Worm (Caenorhabditis elegans): ENCODE results near the gene del-2.
"Not testable (repeated sequence)": the region's sequence is repeated elsewhere in the genome, so short reads cannot be mapped to it uniquely, and the experiment has no call there.

del-2 gene

DNA sequence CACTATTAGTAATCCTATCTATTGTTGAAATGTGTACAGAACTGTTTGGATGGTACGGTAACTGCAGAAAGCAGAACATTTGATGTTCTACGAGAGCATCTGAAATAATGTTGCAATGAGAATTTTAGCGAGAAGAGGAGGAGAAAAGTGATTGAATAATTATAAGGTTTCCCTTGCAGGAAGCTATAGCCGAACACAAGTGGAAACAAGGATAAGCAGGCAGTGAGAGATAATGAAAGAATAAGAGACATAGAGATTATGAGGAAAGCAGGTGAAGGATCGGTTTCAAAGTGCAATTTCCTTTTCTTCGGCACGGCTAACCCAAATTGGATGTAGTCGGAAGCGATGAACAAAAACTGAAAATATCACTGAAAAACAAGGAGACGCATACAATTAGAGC lies at the start of gene del-2:
del-2 (minus strand) TSS at position 101 of the 400 bp plus-strand sequence.
- TF ChIP-seq W03F9.2 (tag; optimal IDR thresholded peaks at IDR 0.05) (no peak), dao-5 (tag; optimal IDR thresholded peaks at IDR 0.05) (no peak), him-1 (tag; optimal IDR thresholded peaks at IDR 0.05) (no peak)

DNA sequence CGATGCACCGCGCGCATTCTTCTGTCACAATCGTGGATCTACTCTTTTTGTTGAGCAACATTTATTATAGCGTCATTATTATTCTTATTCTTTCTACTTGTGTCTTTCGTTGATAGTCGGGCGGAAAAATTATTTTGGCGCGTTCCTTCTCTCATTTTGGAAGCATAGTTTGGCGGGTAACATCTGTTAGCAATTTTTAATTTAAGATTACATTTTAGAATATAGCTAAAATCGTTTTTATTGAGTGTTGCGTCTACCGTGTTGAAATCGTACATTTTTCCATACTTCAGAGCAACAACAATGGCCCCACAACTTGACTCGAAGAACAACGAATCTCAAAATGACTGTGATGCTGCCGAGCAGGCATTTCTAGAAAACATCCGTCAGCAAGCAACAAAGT lies 48.8 kb upstream of the del-2 start, which contains the start of gene sdz-36:
sdz-36 (plus strand) TSS at position 301 of the 400 bp plus-strand sequence.
- TF ChIP-seq him-1 (tag; optimal IDR thresholded peaks at IDR 0.05) (no peak), dao-5 (tag; optimal IDR thresholded peaks at IDR 0.05) (no peak), W03F9.2 (tag; optimal IDR thresholded peaks at IDR 0.05) (no peak)

DNA sequence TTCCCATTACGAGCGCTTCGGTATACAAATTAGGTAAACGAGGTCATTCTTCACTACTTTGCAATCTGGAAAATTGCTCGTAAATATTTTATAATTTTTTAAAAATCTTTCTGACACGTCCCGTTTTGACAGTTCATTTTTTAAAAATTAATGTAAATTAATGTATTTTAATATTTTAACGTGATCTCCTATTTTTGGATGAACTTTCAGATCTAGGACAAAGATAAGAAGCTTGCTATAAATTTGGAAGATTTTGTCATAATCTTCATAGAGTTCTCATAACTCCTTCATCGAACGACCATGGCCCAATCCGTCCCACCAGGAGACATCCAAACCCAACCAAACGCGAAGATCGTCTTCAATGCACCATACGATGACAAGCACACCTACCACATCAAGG lies 46.9 kb upstream of the del-2 start, which contains the start of gene msp-76:
msp-76 (plus strand) TSS at position 301 of the 400 bp plus-strand sequence.
- not testable (repeated sequence) for TF ChIP-seq W03F9.2, him-1, dao-5 (tag; optimal IDR thresholded peaks at IDR 0.05)

DNA sequence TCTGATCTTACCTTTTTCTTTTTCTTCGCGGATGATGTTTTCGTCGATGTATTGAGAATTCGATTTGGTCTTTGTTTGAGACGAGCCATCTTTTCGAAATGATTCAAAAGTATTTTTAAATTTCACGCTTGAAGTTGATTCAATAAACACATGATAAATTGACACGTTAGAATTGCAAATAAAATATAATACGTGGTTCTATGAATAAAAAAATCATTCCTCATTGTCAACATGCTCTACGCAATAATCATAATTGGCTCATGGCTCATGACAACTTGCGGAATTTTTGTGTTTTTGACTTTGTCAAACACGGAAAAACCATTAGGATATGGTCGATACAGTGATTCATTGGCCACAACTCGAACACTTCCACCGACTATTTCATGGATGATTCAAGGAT lies 41.6 kb upstream of the del-2 start, which contains the start of the genes htas-1 and ZK1251.3:
htas-1 (minus strand) TSS at position 101 of the 400 bp plus-strand sequence.
ZK1251.3 (plus strand) TSS at position 226 of the 400 bp plus-strand sequence.
- TF ChIP-seq W03F9.2 (tag; optimal IDR thresholded peaks at IDR 0.05) (no peak), dao-5 (tag; optimal IDR thresholded peaks at IDR 0.05) (no peak)

DNA sequence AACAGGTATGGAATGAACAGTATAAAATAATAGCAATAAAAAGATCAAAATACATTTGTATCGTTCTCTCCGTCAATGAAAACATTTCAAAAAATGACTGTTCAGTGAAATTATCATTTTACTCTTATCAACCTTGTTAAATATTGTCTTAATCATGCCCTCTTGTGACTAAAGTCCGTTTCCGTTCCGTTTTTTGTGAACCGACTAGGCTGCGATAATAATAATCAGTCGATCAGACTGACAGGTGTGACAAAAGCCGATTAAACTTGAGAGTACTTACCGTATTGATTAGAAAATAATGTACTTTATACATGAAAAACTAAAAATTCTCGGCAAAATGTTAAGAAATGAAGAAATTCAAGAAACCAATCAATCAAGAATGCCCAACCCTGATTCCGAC lies 40.7 kb upstream of the del-2 start, which contains the start of gene ins-7:
ins-7 (minus strand) TSS at position 332 of the 400 bp plus-strand sequence.
- TF ChIP-seq dao-5 (tag; optimal IDR thresholded peaks at IDR 0.05) (no peak), W03F9.2 (tag; optimal IDR thresholded peaks at IDR 0.05) (no peak), him-1 (tag; optimal IDR thresholded peaks at IDR 0.05) (no peak)

DNA sequence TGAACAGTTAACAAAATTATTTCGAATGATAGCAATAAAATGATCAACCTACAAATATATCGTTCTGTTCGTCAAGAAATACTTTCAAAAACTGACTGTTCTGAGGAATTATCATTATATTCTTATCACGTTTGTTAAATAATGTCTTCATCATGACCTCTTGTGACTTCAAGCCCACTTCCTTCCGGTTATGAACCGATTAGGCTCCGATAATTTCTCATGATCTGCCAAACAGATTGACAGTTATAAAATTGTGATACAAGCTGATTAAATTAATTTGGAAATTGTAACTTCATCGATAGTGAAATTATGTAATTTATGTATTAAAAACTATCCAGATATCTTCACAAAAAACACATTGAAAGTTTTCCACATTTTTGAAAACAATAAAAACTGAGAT lies 39.0 kb upstream of the del-2 start, which contains the start of gene ins-8:
ins-8 (minus strand) TSS at position 101 of the 400 bp plus-strand sequence.
- no peak for TF ChIP-seq dao-5 (tag; optimal IDR thresholded peaks at IDR 0.05)
- no peak for TF ChIP-seq W03F9.2 (tag; optimal IDR thresholded peaks at IDR 0.05)
- TF ChIP-seq him-1 (tag; optimal IDR thresholded peaks at IDR 0.05): no peak

DNA sequence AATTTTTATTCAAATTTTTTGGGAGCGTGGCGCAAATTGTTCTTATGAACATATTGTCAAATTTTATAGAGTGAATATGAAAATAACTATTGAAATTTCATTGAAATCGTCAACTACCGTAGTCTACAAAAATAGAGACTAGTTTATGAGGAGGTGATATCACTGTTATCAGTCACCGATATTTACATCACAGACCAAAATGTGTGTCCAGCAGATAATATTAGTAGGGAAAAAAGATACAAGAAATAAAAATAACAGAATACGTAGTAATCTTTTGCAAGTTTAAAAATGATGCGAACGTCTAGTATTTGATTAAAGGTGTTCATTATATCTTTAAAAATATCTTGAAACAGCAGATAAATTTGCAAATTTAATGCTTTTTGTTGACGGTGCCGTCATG lies 37.5 kb upstream of the del-2 start:
- no peak for TF ChIP-seq him-1 (tag; optimal IDR thresholded peaks at IDR 0.05)
- TF ChIP-seq dao-5 (tag; optimal IDR thresholded peaks at IDR 0.05): no peak
- TF ChIP-seq W03F9.2 (tag; optimal IDR thresholded peaks at IDR 0.05): no peak

DNA sequence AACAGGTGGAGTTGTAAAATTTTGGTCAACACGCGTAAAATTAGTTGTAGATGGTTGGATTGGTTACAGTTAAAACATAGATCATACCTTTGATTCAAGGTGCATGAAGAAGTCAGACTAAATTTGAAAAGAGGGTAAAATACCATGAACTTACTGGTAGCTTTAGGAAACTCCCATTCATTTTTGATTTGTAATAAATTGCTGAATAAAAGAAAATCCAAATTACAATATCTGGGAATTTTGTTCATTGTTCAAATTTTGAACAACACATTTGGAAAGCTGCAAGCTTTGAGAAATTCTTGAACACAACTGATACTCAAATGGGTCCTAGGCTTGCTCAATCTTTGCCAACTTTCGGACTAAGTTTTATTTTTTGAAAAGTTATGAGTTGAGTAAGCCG lies 36.2 kb upstream of the del-2 start:
- no peak for TF ChIP-seq W03F9.2 (tag; optimal IDR thresholded peaks at IDR 0.05)
- TF ChIP-seq him-1 (tag; optimal IDR thresholded peaks at IDR 0.05): no peak
- TF ChIP-seq dao-5 (tag; optimal IDR thresholded peaks at IDR 0.05): no peak

DNA sequence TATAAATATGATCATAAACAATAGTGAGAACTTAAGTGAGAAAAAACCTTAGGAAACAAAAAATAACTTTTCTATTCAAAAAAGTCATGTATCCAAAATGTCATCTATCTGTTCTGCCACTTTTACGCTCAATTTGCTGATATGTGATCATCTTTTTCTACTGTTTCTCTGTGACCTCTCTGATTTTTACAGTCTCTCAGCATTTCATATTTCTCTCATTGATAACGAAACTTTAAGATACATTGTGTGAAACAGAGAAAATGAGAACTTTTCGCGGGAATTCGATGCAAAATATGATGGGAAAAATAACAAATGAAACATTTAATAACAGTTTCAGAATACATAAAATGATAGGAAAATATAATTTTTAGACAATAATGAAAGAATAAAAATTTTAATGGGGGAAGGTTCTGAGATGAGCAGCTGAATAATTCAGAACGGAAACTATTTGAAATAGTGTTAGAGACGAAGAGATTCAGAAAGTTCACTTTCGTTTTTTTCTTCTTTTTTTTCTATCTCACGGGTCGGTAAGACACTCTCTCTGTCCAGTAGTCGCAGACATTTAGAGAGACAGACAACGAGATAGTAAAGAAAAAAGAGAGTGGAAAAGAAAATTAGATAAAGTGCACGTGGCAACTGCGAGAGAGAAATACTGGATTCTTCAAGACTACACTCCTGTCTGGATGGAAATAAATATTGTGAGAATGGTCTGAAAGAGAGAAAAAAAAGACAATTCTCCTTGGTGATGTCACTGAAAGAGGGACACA lies 35.6 kb upstream of the del-2 start:
- peak; percentile 49 for TF ChIP-seq W03F9.2 (tag; optimal IDR thresholded peaks at IDR 0.05)
- TF ChIP-seq dao-5 (tag; optimal IDR thresholded peaks at IDR 0.05): no peak
- TF ChIP-seq him-1 (tag; optimal IDR thresholded peaks at IDR 0.05): peak; percentile 1

DNA sequence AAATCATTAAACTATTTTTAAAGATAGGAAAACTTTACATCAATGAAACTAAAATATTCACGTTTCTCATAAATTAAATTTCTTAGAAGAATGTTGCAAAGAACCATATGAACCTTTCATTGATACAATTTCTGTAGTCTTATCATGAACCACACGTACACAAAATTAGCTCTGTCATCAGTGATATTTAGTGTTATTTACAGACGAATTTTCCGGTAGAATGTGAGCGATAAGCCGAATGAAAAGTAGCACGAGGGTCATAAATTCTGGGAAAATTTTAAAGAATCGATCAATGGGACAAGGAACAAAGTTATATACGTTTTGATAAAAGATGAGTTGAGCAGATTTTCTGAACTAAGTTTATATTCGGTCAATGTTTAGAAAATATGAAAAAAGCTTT lies 34.7 kb upstream of the del-2 start:
- no peak for TF ChIP-seq W03F9.2 (tag; optimal IDR thresholded peaks at IDR 0.05)

DNA sequence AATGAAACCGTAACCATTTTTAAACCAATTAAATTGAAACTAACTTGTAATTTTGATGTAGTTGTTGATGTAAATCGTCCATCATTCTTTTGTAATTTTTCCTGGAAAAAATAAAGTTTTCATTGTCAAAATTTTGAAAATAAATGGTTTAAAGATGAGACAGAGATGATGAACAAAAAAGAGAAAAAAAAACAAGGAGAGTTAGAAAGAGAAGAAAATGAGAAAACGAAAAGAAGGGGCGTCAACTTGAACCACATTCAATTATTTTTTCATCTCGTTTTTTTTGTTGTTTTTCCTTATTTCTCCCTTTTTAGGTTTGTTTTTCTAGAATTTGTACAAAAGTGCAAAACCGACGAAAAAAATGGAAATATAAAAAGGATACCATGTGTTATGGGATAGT lies 33.7 kb upstream of the del-2 start, which contains the start of gene nhr-34:
nhr-34 (minus strand) TSS at position 101 of the 400 bp plus-strand sequence.
- TF ChIP-seq him-1 (tag; optimal IDR thresholded peaks at IDR 0.05) (no peak), dao-5 (tag; optimal IDR thresholded peaks at IDR 0.05) (no peak), W03F9.2 (tag; optimal IDR thresholded peaks at IDR 0.05) (no peak)

DNA sequence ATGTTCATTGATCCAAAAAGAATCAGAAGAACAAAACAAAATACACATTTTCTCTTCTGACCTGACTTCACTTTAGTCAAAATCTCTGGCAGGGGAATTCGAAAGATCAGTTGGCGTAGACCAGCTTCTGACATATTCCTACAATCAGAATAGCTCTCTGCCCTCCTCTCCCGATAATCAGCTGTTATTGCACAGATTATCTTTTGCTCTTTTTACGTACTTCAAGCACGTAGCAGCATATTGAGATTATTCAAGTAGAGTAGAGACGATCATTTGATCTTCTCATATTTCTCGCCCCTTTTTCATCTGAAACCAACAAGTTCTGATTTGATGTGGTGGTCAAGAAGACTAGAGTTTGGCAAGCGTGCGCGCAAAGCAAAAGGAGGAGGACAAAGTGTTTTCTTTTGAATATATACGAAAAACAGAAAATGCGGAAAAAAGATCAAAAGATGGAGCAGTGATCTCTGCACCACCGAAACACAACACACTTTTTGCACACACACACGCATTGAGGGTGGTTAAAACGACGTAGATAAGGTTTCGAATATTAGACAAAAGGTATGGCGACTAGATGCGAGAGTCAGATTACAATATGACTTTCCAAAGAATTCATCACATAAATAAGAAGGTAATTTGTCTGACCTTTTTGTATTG lies 32.0 kb upstream of the del-2 start:
- no peak for TF ChIP-seq W03F9.2 (tag; optimal IDR thresholded peaks at IDR 0.05)
- no peak for TF ChIP-seq dao-5 (tag; optimal IDR thresholded peaks at IDR 0.05)
- TF ChIP-seq him-1 (tag; optimal IDR thresholded peaks at IDR 0.05): no peak

DNA sequence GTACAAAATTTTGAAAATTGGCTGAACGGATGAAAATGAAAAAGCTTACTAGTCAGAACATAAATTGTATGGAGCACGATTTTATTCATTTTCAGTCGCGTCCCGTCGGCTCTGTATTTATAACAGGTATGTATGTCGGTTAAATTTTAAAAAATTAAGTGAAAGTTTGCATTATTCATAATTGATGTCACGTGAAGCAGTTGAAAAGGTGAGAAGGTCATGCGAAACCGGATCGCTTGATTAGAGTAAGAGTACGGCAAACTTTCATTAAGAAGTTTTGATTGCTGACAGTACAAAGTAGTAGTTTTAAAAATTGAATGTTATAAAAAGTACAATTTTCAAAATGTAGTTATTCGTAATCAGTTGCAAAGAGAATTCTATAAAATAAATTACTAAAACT lies 31.4 kb upstream of the del-2 start:
- no peak for TF ChIP-seq W03F9.2 (tag; optimal IDR thresholded peaks at IDR 0.05)

DNA sequence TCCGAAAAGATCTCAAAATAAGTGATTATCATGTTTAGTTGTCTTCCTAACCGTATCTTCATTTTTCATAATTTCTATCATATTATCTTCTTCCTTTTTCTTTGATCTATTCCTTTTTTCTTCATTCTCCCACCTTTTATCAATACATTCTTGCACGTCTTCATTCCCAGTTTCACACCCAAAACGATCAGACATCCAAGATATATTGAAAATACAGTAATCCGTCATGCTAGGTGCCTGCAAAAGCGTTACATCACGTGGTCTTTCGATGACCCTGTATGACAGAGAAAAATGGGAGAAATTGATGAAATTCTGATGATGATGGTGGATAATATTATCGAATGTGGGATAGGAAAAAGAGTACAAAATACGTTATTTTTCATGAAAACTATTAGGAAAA lies 30.6 kb upstream of the del-2 start:
- TF ChIP-seq W03F9.2 (tag; optimal IDR thresholded peaks at IDR 0.05) (no peak), dao-5 (tag; optimal IDR thresholded peaks at IDR 0.05) (no peak), him-1 (tag; optimal IDR thresholded peaks at IDR 0.05) (no peak)
